Fruit fly (Drosophila melanogaster): ENCODE data around the gene eRF1.
A peak's percentile ranks its signal among the peaks of the same experiment; 100 is the strongest.

eRF1 gene

dm6 chr3L:20395257-20395909 lies 47.2 kb downstream of the eRF1 start (continued):
- no peak for TF ChIP-seq bowl (GFP tag; IDR thresholded peaks at IDR 0.05)
- peak; percentile 90 for TF ChIP-seq CG2120 (GFP tag; optimal IDR thresholded peaks at IDR 0.05)
- peak; percentile 12 for TF ChIP-seq CG8281 (tag; optimal IDR thresholded peaks at IDR 0.05)
- no peak for TF ChIP-seq CG16779 (GFP tag; IDR thresholded peaks at IDR 0.05)
- no peak for TF ChIP-seq pan (optimal IDR thresholded peaks at IDR 0.05)
- peak in 1 of 2 experiments; percentile 31 for TF ChIP-seq pan (GFP tag; optimal IDR thresholded peaks at IDR 0.05 in 1 of 2, IDR thresholded peaks at IDR 0.05 in 1 of 2)
- TF ChIP-seq Ravus (GFP tag; IDR thresholded peaks at IDR 0.05): no peak
- no peak for TF ChIP-seq CG7928 (GFP tag; optimal IDR thresholded peaks at IDR 0.05)
- no peak for TF ChIP-seq Kr (GFP tag; optimal IDR thresholded peaks at IDR 0.05)
- TF ChIP-seq gfzf (GFP tag; optimal IDR thresholded peaks at IDR 0.05): no peak
- TF ChIP-seq CG9932 (GFP tag; IDR thresholded peaks at IDR 0.05): peak; percentile 62
- peak; percentile 33 for TF ChIP-seq nmo (GFP tag; optimal IDR thresholded peaks at IDR 0.05)
- no peak for TF ChIP-seq CG12104 (GFP tag; optimal IDR thresholded peaks at IDR 0.05)
- peak; percentile 25 for TF ChIP-seq CG1792 (GFP tag; optimal IDR thresholded peaks at IDR 0.05)
- TF ChIP-seq slp2 (GFP tag; optimal IDR thresholded peaks at IDR 0.05): no peak
- TF ChIP-seq CG5953 (GFP tag; IDR thresholded peaks at IDR 0.05): 0 out of 2 replicates have a peak, but pooled peaks have one; percentile 20
- TF ChIP-seq Dfd (GFP tag; optimal IDR thresholded peaks at IDR 0.05): no peak
- no peak for TF ChIP-seq hb (GFP tag; IDR thresholded peaks at IDR 0.05; ENCODE audit: partially characterized antibody)
- TF ChIP-seq CG1647 (GFP tag; optimal IDR thresholded peaks at IDR 0.05): peak; percentile 54
- TF ChIP-seq tio (GFP tag; optimal IDR thresholded peaks at IDR 0.05): peak; percentile 24
- peak; percentile 48 for TF ChIP-seq Oli (tag; optimal IDR thresholded peaks at IDR 0.05)
- 0 out of 3 replicates have a peak, but pooled peaks have one; percentile 37 for TF ChIP-seq Mrtf (GFP tag; IDR thresholded peaks at IDR 0.05)
- TF ChIP-seq Ets65A (GFP tag): peak; percentile 31
- no peak for TF ChIP-seq toy (GFP tag; IDR thresholded peaks at IDR 0.05)
- no peak for TF ChIP-seq stc (GFP tag; IDR thresholded peaks at IDR 0.05)
- TF ChIP-seq CG9817 (tag; optimal IDR thresholded peaks at IDR 0.05): no peak
- no peak for TF ChIP-seq CG12236 (GFP tag; optimal IDR thresholded peaks at IDR 0.05)
- no peak for TF ChIP-seq Hmx (GFP tag; optimal IDR thresholded peaks at IDR 0.05)
- no peak for TF ChIP-seq CG8478 (optimal IDR thresholded peaks at IDR 0.05)
- peak; percentile 51; the same call in 1 of the 3 replicates for TF ChIP-seq CG17361 (GFP tag; IDR thresholded peaks at IDR 0.05)
- TF ChIP-seq CG17359 (tag; optimal IDR thresholded peaks at IDR 0.05): no peak
- TF ChIP-seq CG6683 (GFP tag; optimal IDR thresholded peaks at IDR 0.05): peak; percentile 19
- TF ChIP-seq Dek (tag; optimal IDR thresholded peaks at IDR 0.05): peak; percentile 28
- no peak for TF ChIP-seq ttk (GFP tag; IDR thresholded peaks at IDR 0.05)
- TF ChIP-seq CG31441 (GFP tag; IDR thresholded peaks at IDR 0.05): 0 out of 2 replicates have a peak, but pooled peaks have one; percentile 24
- peak; percentile 26 for TF ChIP-seq unpg (GFP tag; optimal IDR thresholded peaks at IDR 0.05)
- TF ChIP-seq Stat92E (GFP tag; optimal IDR thresholded peaks at IDR 0.05): no peak
- no peak for TF ChIP-seq CG18011 (GFP tag; optimal IDR thresholded peaks at IDR 0.05)
- no peak for TF ChIP-seq CG15479 (GFP tag; optimal IDR thresholded peaks at IDR 0.05)
- TF ChIP-seq CG16863 (GFP tag; optimal IDR thresholded peaks at IDR 0.05): no peak
- no peak for TF ChIP-seq hkb (optimal IDR thresholded peaks at IDR 0.05)
- no peak for TF ChIP-seq hkb (GFP tag; IDR thresholded peaks at IDR 0.05)
- no peak for TF ChIP-seq hbn (GFP tag; IDR thresholded peaks at IDR 0.05; ENCODE audit: partially characterized antibody)
- peak; percentile 13 for TF ChIP-seq Antp (GFP tag; optimal IDR thresholded peaks at IDR 0.05)
- peak; percentile 13 for TF ChIP-seq CG10274 (GFP tag; optimal IDR thresholded peaks at IDR 0.05)
- TF ChIP-seq CG32532 (GFP tag; IDR thresholded peaks at IDR 0.05): peak; percentile 69
- no peak for TF ChIP-seq stwl (tag; optimal IDR thresholded peaks at IDR 0.05)
- TF ChIP-seq zen2 (GFP tag; IDR thresholded peaks at IDR 0.05; ENCODE audit: partially characterized antibody): no peak
- no peak for TF ChIP-seq sqz (GFP tag; optimal IDR thresholded peaks at IDR 0.05)
- no peak for TF ChIP-seq Mes4 (GFP tag; optimal IDR thresholded peaks at IDR 0.05)
- TF ChIP-seq Nf-YB (GFP tag; optimal IDR thresholded peaks at IDR 0.05): no peak

Data from whole organism, embryonic.